Worm (Caenorhabditis elegans): ENCODE data around the gene let-60.

let-60 gene

DNA sequence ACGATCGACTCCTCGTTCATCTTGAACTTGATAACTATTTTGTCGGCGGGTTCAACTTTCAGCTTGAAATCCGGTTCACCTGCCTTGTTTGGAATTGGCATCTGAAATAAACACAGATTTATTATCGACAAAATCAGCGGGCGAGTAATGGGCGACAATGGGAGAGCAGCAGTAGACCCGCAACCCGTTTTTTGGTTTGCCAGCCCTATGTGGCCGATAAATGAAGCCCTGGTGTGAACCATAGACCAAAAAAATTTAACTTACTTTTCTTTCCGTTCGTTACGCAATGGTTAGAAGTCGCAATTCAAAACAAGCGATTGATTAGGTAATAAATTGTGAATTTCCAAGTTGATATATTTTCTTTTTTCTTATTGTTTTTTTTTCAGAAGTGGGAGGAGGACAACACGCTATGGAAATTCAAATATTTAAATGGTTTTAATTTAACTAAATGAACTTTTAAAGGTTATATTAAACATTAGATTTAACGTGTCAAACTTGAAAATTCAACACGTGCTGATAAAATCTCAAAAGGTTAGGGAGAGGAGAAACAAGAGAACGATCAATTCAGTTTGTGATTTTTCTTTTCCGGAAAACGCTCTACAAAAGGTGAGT is 12.9 kb upstream of the let-60 start, which contains the start of the genes T22B3.3 and alg-3:
T22B3.3 (minus strand) TSS at position 101 of the 612 bp plus-strand sequence.
alg-3 (plus strand) TSS at position 562 of the 612 bp plus-strand sequence.
- TF ChIP-seq nhr-179 (tag; optimal IDR thresholded peaks at IDR 0.05) (no peak), snpc-1.3 (tag; optimal IDR thresholded peaks at IDR 0.05; ENCODE audit: insufficient read depth) (no peak), T26A5.8 (tag; optimal IDR thresholded peaks at IDR 0.05) (no peak), Y53F4B.3 (GFP tag; IDR thresholded peaks at IDR 0.05) (no peak), ceh-91 (GFP tag; IDR thresholded peaks at IDR 0.05) (no peak), hlh-26 (GFP tag; conservative IDR thresholded peaks at IDR 0.05) (no peak), B0035.1 (tag; optimal IDR thresholded peaks at IDR 0.05) (no peak), F57A8.1 (GFP tag; optimal IDR thresholded peaks at IDR 0.05) (no peak), pha-4 (tag; optimal IDR thresholded peaks at IDR 0.05) (no peak), madf-3 (GFP tag; IDR thresholded peaks at IDR 0.05) (no peak), B0019.2 (GFP tag; conservative IDR thresholded peaks at IDR 0.05) (no peak), repo-1 (tag; optimal IDR thresholded peaks at IDR 0.05) (no peak), ztf-3 (GFP tag; optimal IDR thresholded peaks at IDR 0.05) (no peak), zim-3 (tag; optimal IDR thresholded peaks at IDR 0.05) (no peak), rpc-1 (optimal IDR thresholded peaks at IDR 0.05) (no peak), rpc-1 (tag; optimal IDR thresholded peaks at IDR 0.05) (no peak), unc-130 (GFP tag; optimal IDR thresholded peaks at IDR 0.05) (no peak)

DNA sequence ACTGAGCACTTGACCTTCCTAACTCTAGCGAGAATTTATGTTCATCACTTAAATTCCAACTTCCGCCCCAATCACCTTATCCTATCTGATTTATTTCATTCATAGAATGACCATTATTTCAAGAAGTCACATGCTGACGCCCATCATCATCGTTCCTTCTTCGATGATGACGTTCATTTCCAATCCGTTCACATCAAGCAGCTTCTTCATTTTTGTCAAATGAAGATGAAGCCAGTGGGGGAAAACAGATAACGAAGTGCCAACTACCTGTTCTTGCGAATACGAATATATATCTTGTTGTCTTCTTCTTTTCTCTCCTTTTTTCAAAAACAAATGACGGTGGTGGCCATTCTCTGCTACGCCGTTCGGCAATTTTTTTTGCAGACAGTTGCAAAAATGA is 11.0 kb upstream of the let-60 start:
- no peak for TF ChIP-seq madf-6 (GFP tag; IDR thresholded peaks at IDR 0.05)
- no peak for TF ChIP-seq ztf-22 (GFP tag; optimal IDR thresholded peaks at IDR 0.05)
- TF ChIP-seq nfya-2 (GFP tag; IDR thresholded peaks at IDR 0.05), result no peak
- no peak for TF ChIP-seq ccch-3 (GFP tag; optimal IDR thresholded peaks at IDR 0.05)
- no peak for TF ChIP-seq tbp1 (GFP tag; optimal IDR thresholded peaks at IDR 0.05)
- no peak for TF ChIP-seq ceh-91 (GFP tag; IDR thresholded peaks at IDR 0.05)

DNA sequence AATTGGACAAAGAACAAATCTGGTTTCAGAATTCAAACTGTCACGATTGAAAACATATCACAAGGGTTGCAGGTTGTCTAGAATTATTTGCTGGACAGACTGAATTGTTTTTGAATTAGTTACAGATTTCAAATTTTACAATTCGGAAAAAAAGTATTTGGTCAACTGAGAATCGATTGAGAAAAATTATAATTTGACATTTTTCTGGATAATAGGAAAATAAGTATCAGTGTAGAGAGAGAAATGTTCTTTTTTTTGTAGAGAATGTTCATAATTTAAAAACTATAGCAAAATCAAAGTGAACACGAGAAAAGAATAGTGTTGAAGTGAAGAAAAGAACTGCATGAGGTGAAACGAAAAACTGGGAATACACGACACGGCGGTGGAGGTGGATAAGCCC is 9.9 kb upstream of the let-60 start, which contains the start of gene dpy-20:
dpy-20 (minus strand) TSS at position 101 of the 400 bp plus-strand sequence.
- TF ChIP-seq F23B12.7 (tag; optimal IDR thresholded peaks at IDR 0.05; ENCODE audit: insufficient read depth), result no peak
- no peak for TF ChIP-seq T07F8.4 (tag; optimal IDR thresholded peaks at IDR 0.05)
- TF ChIP-seq F49E8.2 (tag; optimal IDR thresholded peaks at IDR 0.05; ENCODE audit: insufficient read depth), result no peak
- no peak for TF ChIP-seq pbrm-1 (GFP tag; IDR thresholded peaks at IDR 0.05)
- TF ChIP-seq nhr-90 (tag; optimal IDR thresholded peaks at IDR 0.05), result no peak
- no peak for TF ChIP-seq hlh-12 (tag; optimal IDR thresholded peaks at IDR 0.05)
- no peak for TF ChIP-seq ztf-26 (tag; optimal IDR thresholded peaks at IDR 0.05)
- TF ChIP-seq ets-4 (GFP tag; optimal IDR thresholded peaks at IDR 0.05), result no peak
- no peak for TF ChIP-seq F10E7.11 (tag; optimal IDR thresholded peaks at IDR 0.05)
- no peak for TF ChIP-seq aptf-2 (GFP tag; conservative IDR thresholded peaks at IDR 0.05)
- no peak for TF ChIP-seq K11D2.4 (GFP tag; IDR thresholded peaks at IDR 0.05)
- no peak for TF ChIP-seq ceh-79 (tag; optimal IDR thresholded peaks at IDR 0.05)
- TF ChIP-seq zfh-2 (GFP tag; conservative IDR thresholded peaks at IDR 0.05), result no peak
- TF ChIP-seq sea-2 (GFP tag; IDR thresholded peaks at IDR 0.05), result no peak
